Fruit fly (Drosophila melanogaster) whole organism, prepupa: Measurements from ENCODE around the gene Cad99C.

Source experiments
- Blimp-1 ChIP-seq: fragments of 200-800 bp; sonication (Bioruptor generic); optimal IDR thresholded peaks from 3 replicates; lab custom pipeline; 2017; ENCODE audit warnings: missing biosample characterization, missing genetic modification characterization, mild to moderate bottlenecking, moderate library complexity, missing genetic modification reagents
- CG10631 ChIP-seq: fragments of 200-800 bp; sonication (Bioruptor generic); optimal IDR thresholded peaks from 2 replicates; lab custom pipeline; 2016; ENCODE audit warnings: missing biosample characterization, missing genetic modification characterization
- CG10669 ChIP-seq: fragments of 200-800 bp; sonication (Bioruptor generic); optimal IDR thresholded peaks from 3 replicates; lab custom pipeline; 2018; ENCODE audit warnings: missing biosample characterization, mild to moderate bottlenecking, missing genetic modification characterization, moderate library complexity
- CG11294 ChIP-seq: fragments of 200-800 bp; sonication (Bioruptor generic); IDR thresholded peaks from 2 replicates; pipeline ENCODE4 v1.3.6; 2022; ENCODE audit warnings: missing biosample characterization, missing genetic modification characterization
- CG15336 ChIP-seq: fragments of 200-800 bp; sonication (Bioruptor generic); IDR thresholded peaks from 2 replicates; pipeline ENCODE4 v1.3.6; 2022; ENCODE audit warnings: missing biosample characterization, missing genetic modification characterization
- CG1621 ChIP-seq: fragments of 200-800 bp; sonication (Bioruptor generic); optimal IDR thresholded peaks from 3 replicates; lab custom pipeline; 2018; ENCODE audit warnings: missing biosample characterization, mild to moderate bottlenecking, missing genetic modification characterization
- CG16779 ChIP-seq: fragments of 200-800 bp; sonication (Bioruptor generic); optimal IDR thresholded peaks from 3 replicates; lab custom pipeline; 2017; ENCODE audit warnings: missing biosample characterization, mild to moderate bottlenecking, missing genetic modification characterization
- CG31627 ChIP-seq: fragments of 200-800 bp; sonication (Bioruptor generic); optimal IDR thresholded peaks from 3 replicates; lab custom pipeline; 2016; ENCODE audit warnings: missing biosample characterization, missing genetic modification characterization
- CG34406 ChIP-seq: fragments of 200-800 bp; sonication (Bioruptor generic); optimal IDR thresholded peaks from 3 replicates; lab custom pipeline; 2016; ENCODE audit warnings: missing biosample characterization, missing genetic modification characterization
- CG3919 ChIP-seq: fragments of 200-800 bp; sonication (Bioruptor generic); optimal IDR thresholded peaks from 3 replicates; lab custom pipeline; 2016; ENCODE audit warnings: missing biosample characterization, missing genetic modification characterization
- CG4318 ChIP-seq: fragments of 200-800 bp; sonication (Bioruptor generic); optimal IDR thresholded peaks from 3 replicates; lab custom pipeline; 2017; ENCODE audit warnings: missing biosample characterization, mild to moderate bottlenecking, missing genetic modification characterization
- CG6163 ChIP-seq: fragments of 200-800 bp; sonication (Bioruptor generic); IDR thresholded peaks from 3 replicates; pipeline ENCODE4 v1.3.6; 2022; ENCODE audit warnings: missing biosample characterization, missing genetic modification characterization
- CG6276 ChIP-seq: fragments of 200-800 bp; sonication (Bioruptor generic); optimal IDR thresholded peaks from 2 replicates; lab custom pipeline; 2017; ENCODE audit warnings: missing biosample characterization, mild to moderate bottlenecking, missing genetic modification characterization
- CG6792 ChIP-seq: fragments of 200-800 bp; sonication (Bioruptor generic); optimal IDR thresholded peaks from 3 replicates; lab custom pipeline; 2016; ENCODE audit warnings: missing biosample characterization, missing genetic modification characterization
- CG6854 ChIP-seq: fragments of 200-800 bp; sonication (Bioruptor generic); optimal IDR thresholded peaks from 2 replicates; lab custom pipeline; 2017; ENCODE audit warnings: missing biosample characterization, mild to moderate bottlenecking, missing genetic modification characterization
- CG8119 ChIP-seq: fragments of 200-800 bp; sonication (Bioruptor generic); IDR thresholded peaks from 3 replicates; pipeline ENCODE4 v1.3.6; 2022; ENCODE audit warnings: missing biosample characterization, missing genetic modification characterization
- CG8319 ChIP-seq: fragments of 200-800 bp; sonication (Bioruptor generic); optimal IDR thresholded peaks from 3 replicates; lab custom pipeline; 2016; ENCODE audit warnings: missing biosample characterization, missing genetic modification characterization
- CG9139 ChIP-seq: fragments of 200-800 bp; sonication (Bioruptor generic); optimal IDR thresholded peaks from 3 replicates; lab custom pipeline; 2017; ENCODE audit warnings: missing biosample characterization, mild to moderate bottlenecking, missing genetic modification characterization
- Eip75B ChIP-seq: fragments of 200-800 bp; sonication (Bioruptor generic); optimal IDR thresholded peaks from 3 replicates; lab custom pipeline; 2016; ENCODE audit warnings: missing biosample characterization, missing genetic modification characterization
- Eip78C ChIP-seq: fragments of 200-800 bp; sonication (Bioruptor generic); peaks from one replicate; lab custom pipeline; 2016; ENCODE audit warnings: missing biosample characterization, missing genetic modification characterization
- Eip93F ChIP-seq: fragments of 200-800 bp; sonication (Bioruptor generic); optimal IDR thresholded peaks from 2 replicates; lab custom pipeline; 2016; ENCODE audit warnings: missing biosample characterization, mild to moderate bottlenecking, missing genetic modification characterization
- Ets21C ChIP-seq: fragments of 200-800 bp; sonication (Bioruptor generic); optimal IDR thresholded peaks from 3 replicates; lab custom pipeline; 2016; ENCODE audit warnings: missing biosample characterization, missing genetic modification characterization
- Ets96B ChIP-seq: fragments of 200-800 bp; optimal IDR thresholded peaks from 2 replicates; lab custom pipeline; 2019; ENCODE audit warnings: missing biosample characterization, mild to moderate bottlenecking, missing genetic modification characterization, moderate library complexity
- Gug ChIP-seq: fragments of 200-800 bp; sonication (Bioruptor generic); IDR thresholded peaks from 2 replicates; pipeline ENCODE4 v1.3.6; 2022; ENCODE audit warnings: missing biosample characterization, missing genetic modification characterization
- Hr38 ChIP-seq: sonication (Bioruptor generic); optimal IDR thresholded peaks from 2 replicates; lab custom pipeline; 2016; ENCODE audit warnings: missing biosample characterization, missing genetic modification characterization
- Lpt ChIP-seq: fragments of 200-800 bp; sonication (Bioruptor generic); optimal IDR thresholded peaks from 3 replicates; lab custom pipeline; 2016; ENCODE audit warnings: missing biosample characterization, missing genetic modification characterization
- Met ChIP-seq: fragments of 200-800 bp; sonication (Bioruptor generic); optimal IDR thresholded peaks from 3 replicates; lab custom pipeline; 2016; ENCODE audit warnings: missing biosample characterization, missing genetic modification characterization
- Smox ChIP-seq: fragments of 200-800 bp; sonication (Bioruptor generic); optimal IDR thresholded peaks from 3 replicates; lab custom pipeline; 2016; ENCODE audit warnings: missing biosample characterization, missing genetic modification characterization
- Sox102F ChIP-seq: fragments of 200-800 bp; sonication (Bioruptor generic); optimal IDR thresholded peaks from 2 replicates; lab custom pipeline; 2016; ENCODE audit warnings: missing biosample characterization, mild to moderate bottlenecking, missing genetic modification characterization
- Sox15 ChIP-seq: fragments of 200-800 bp; sonication (Bioruptor generic); optimal IDR thresholded peaks from 3 replicates; lab custom pipeline; 2016; ENCODE audit warnings: missing biosample characterization, missing genetic modification characterization
- achi ChIP-seq: fragments of 200-800 bp; sonication (Bioruptor generic); optimal IDR thresholded peaks from 3 replicates; lab custom pipeline; 2016; ENCODE audit warnings: missing biosample characterization, missing genetic modification characterization
- acj6 ChIP-seq: fragments of 200-800 bp; sonication (Bioruptor generic); optimal IDR thresholded peaks from 3 replicates; lab custom pipeline; 2016; ENCODE audit warnings: missing biosample characterization, missing genetic modification characterization
- cyc ChIP-seq: fragments of 200-800 bp; sonication (Bioruptor generic); optimal IDR thresholded peaks from 3 replicates; lab custom pipeline; 2016; ENCODE audit warnings: missing biosample characterization, missing genetic modification characterization
- dac ChIP-seq: fragments of 200-800 bp; sonication (Bioruptor generic); optimal IDR thresholded peaks from 2 replicates; lab custom pipeline; 2017; ENCODE audit warnings: missing biosample characterization, mild to moderate bottlenecking, missing genetic modification characterization
- dsx ChIP-seq: fragments of 200-800 bp; optimal IDR thresholded peaks from 3 replicates; lab custom pipeline; 2019; ENCODE audit warnings: missing biosample characterization, mild to moderate bottlenecking, missing genetic modification characterization, moderate library complexity; ENCODE audit not compliant: poor library complexity, severe bottlenecking
- eg ChIP-seq: fragments of 200-800 bp; sonication (Bioruptor generic); IDR thresholded peaks from 3 replicates; pipeline ENCODE4 v1.3.6; 2022; ENCODE audit warnings: missing biosample characterization, missing genetic modification characterization
- fd85E ChIP-seq: fragments of 200-800 bp; sonication (Bioruptor generic); optimal IDR thresholded peaks from 3 replicates; lab custom pipeline; 2016; ENCODE audit warnings: missing biosample characterization, missing genetic modification characterization
- fkh ChIP-seq: fragments of 200-800 bp; sonication (Bioruptor generic); optimal IDR thresholded peaks from 3 replicates; lab custom pipeline; 2017; ENCODE audit warnings: missing biosample characterization, mild to moderate bottlenecking, missing genetic modification characterization, moderate library complexity
- lz ChIP-seq: fragments of 200-800 bp; sonication (Bioruptor generic); optimal IDR thresholded peaks from 3 replicates; lab custom pipeline; 2016; ENCODE audit warnings: missing biosample characterization, missing genetic modification characterization
- net ChIP-seq: fragments of 200-800 bp; sonication (Bioruptor generic); optimal IDR thresholded peaks from 3 replicates; lab custom pipeline; 2016; ENCODE audit warnings: missing biosample characterization, missing genetic modification characterization
- pdm3 ChIP-seq: fragments of 200-800 bp; sonication (Bioruptor generic); optimal IDR thresholded peaks from 3 replicates; lab custom pipeline; 2016; ENCODE audit warnings: missing biosample characterization, missing genetic modification characterization
- ss ChIP-seq, 2 experiments: fragments of 200-800 bp; sonication (Bioruptor generic); optimal IDR thresholded peaks; 2 replicates in 1 of 2; 3 replicates in 1 of 2; lab custom pipeline; 2017 to 2018; ENCODE audit warnings: mild to moderate bottlenecking in 2 of 2, missing biosample characterization in 2 of 2, missing genetic modification characterization in 2 of 2, moderate library complexity in 1 of 2
- svp ChIP-seq: fragments of 200-800 bp; sonication (Bioruptor generic); peaks from one replicate; lab custom pipeline; 2016; ENCODE audit warnings: missing biosample characterization, missing genetic modification characterization
- topi ChIP-seq: fragments of 200-800 bp; sonication (Bioruptor generic); optimal IDR thresholded peaks from 3 replicates; lab custom pipeline; 2016; ENCODE audit warnings: missing biosample characterization, missing genetic modification characterization
- vri ChIP-seq: fragments of 200-800 bp; sonication (Bioruptor generic); optimal IDR thresholded peaks from 3 replicates; lab custom pipeline; 2016; ENCODE audit warnings: missing biosample characterization, mild to moderate bottlenecking, missing genetic modification characterization

Cad99C gene

dm6 chr3R:29798966-29799680, 42.3 kb upstream of the Cad99C start, which contains the start of the genes Rnb and Drice (continued):
- TF ChIP-seq topi (GFP tag; lab: Kevin White, UChicago) (peak; percentile 37), Eip75B (GFP tag; lab: Kevin White, UChicago) (no peak), ss (GFP tag; optimal IDR thresholded peaks at IDR 0.05; lab: Kevin White, UChicago) (peak in 1 of 2 experiments; percentile 27), pdm3 (GFP tag; lab: Kevin White, UChicago) (no peak), CG15336 (GFP tag; lab: Robert Waterston, UW) (no peak), Eip93F (GFP tag; lab: Kevin White, UChicago) (no peak), fd85E (GFP tag; lab: Kevin White, UChicago) (no peak), lz (peak; percentile 48)

- TF ChIP-seq ss (GFP tag; optimal IDR thresholded peaks at IDR 0.05; lab: Kevin White, UChicago) = no peak
- no peak for TF ChIP-seq cyc (GFP tag; lab: Kevin White, UChicago)
- TF ChIP-seq Gug (GFP tag; lab: Robert Waterston, UW) = no peak
- no peak for TF ChIP-seq CG4318 (GFP tag; lab: Kevin White, UChicago)
- TF ChIP-seq eg (GFP tag; lab: Robert Waterston, UW) = no peak
- peak; percentile 69 for TF ChIP-seq vri (GFP tag; lab: Kevin White, UChicago)
These were observed 41.8 kb upstream of the Cad99C start for dm6 chr3R:29799681-29800028.

dm6 chr3R:29802753-29803313, 38.6 kb upstream of the Cad99C start, which contains the start of the genes Etfb and CG7789:
Gene Etfb, minus strand, starts transcription at chr3R:29802945.
Gene CG7789, plus strand, starts transcription at chr3R:29803196.
- TF ChIP-seq CG16779 (tag; lab: Kevin White, UChicago) (peak; percentile 90), ss (GFP tag; optimal IDR thresholded peaks at IDR 0.05; lab: Kevin White, UChicago) (peak; percentile 97 to 99), CG15336 (GFP tag; lab: Robert Waterston, UW) (peak; percentile 87), cyc (GFP tag; lab: Kevin White, UChicago) (peak; percentile 76), CG6792 (GFP tag; lab: Kevin White, UChicago) (no peak), Lpt (GFP tag; lab: Kevin White, UChicago) (peak; percentile 91), acj6 (peak; percentile 82), CG6854 (GFP tag; lab: Kevin White, UChicago) (peak; percentile 91), Ets21C (peak; percentile 85), CG10631 (no peak), Met (GFP tag; lab: Kevin White, UChicago) (no peak), CG1621 (tag; lab: Kevin White, UChicago) (peak; percentile 92), eg (GFP tag; lab: Robert Waterston, UW) (peak; percentile 92), Smox (GFP tag; lab: Kevin White, UChicago) (no peak), topi (GFP tag; lab: Kevin White, UChicago) (peak; percentile 88), dsx (GFP tag; lab: Kevin White, UChicago) (peak; percentile 83), achi (GFP tag; lab: Kevin White, UChicago) (no peak), CG34406 (peak; percentile 76), fkh (no peak), CG3919 (GFP tag; lab: Kevin White, UChicago) (peak; percentile 93), fd85E (GFP tag; lab: Kevin White, UChicago) (no peak), CG8119 (GFP tag; lab: Robert Waterston, UW) (peak; percentile 91), CG31627 (GFP tag; lab: Kevin White, UChicago) (peak; percentile 86), CG6276 (GFP tag; lab: Kevin White, UChicago) (peak; percentile 94), Sox102F (GFP tag; lab: Kevin White, UChicago) (no peak), svp (GFP tag; lab: Kevin White, UChicago) (no peak), dac (GFP tag; lab: Kevin White, UChicago) (peak; percentile 96), Hr38 (GFP tag; lab: Kevin White, UChicago) (peak; percentile 89), vri (GFP tag; lab: Kevin White, UChicago) (no peak), Blimp-1 (peak; percentile 83), CG10669 (GFP tag; lab: Kevin White, UChicago) (peak; percentile 91), CG11294 (peak; percentile 76), Ets96B (tag; lab: Kevin White, UChicago) (peak; percentile 73), CG6163 (GFP tag; lab: Robert Waterston, UW) (peak; percentile 91), Eip78C (peak; percentile 96), net (GFP tag; lab: Kevin White, UChicago) (peak; percentile 97), CG9139 (peak; percentile 98), CG8319 (GFP tag; lab: Kevin White, UChicago) (peak; percentile 89), Sox15 (GFP tag; lab: Kevin White, UChicago) (peak; percentile 82)
